Fruit fly (Drosophila melanogaster) whole organism, prepupa: ENCODE data around the gene lute.

ENCODE experiments used
- Blimp-1 ChIP-seq: fragments of 200-800 bp; sonication (Bioruptor generic); optimal IDR thresholded peaks from 3 replicates; lab custom pipeline; 2017; ENCODE audit warnings: missing biosample characterization, missing genetic modification characterization, mild to moderate bottlenecking, moderate library complexity, missing genetic modification reagents
- CG10631 ChIP-seq: fragments of 200-800 bp; sonication (Bioruptor generic); optimal IDR thresholded peaks from 2 replicates; lab custom pipeline; 2016; ENCODE audit warnings: missing biosample characterization, missing genetic modification characterization
- CG11294 ChIP-seq: fragments of 200-800 bp; sonication (Bioruptor generic); IDR thresholded peaks from 2 replicates; pipeline ENCODE4 v1.3.6; 2022; ENCODE audit warnings: missing biosample characterization, missing genetic modification characterization
- CG11762 ChIP-seq: fragments of 200-800 bp; sonication (Bioruptor generic); optimal IDR thresholded peaks from 3 replicates; lab custom pipeline; 2016; ENCODE audit warnings: missing biosample characterization, missing genetic modification characterization; ENCODE audit not compliant: insufficient read depth
- CG16779 ChIP-seq: fragments of 200-800 bp; sonication (Bioruptor generic); optimal IDR thresholded peaks from 3 replicates; lab custom pipeline; 2017; ENCODE audit warnings: missing biosample characterization, mild to moderate bottlenecking, missing genetic modification characterization
- CG31627 ChIP-seq: fragments of 200-800 bp; sonication (Bioruptor generic); optimal IDR thresholded peaks from 3 replicates; lab custom pipeline; 2016; ENCODE audit warnings: missing biosample characterization, missing genetic modification characterization
- CG32006 ChIP-seq: fragments of 200-800 bp; sonication (Bioruptor generic); optimal IDR thresholded peaks from 3 replicates; lab custom pipeline; 2017; ENCODE audit warnings: missing biosample characterization, mild to moderate bottlenecking, missing genetic modification characterization
- CG34406 ChIP-seq: fragments of 200-800 bp; sonication (Bioruptor generic); optimal IDR thresholded peaks from 3 replicates; lab custom pipeline; 2016; ENCODE audit warnings: missing biosample characterization, missing genetic modification characterization
- CG3919 ChIP-seq: fragments of 200-800 bp; sonication (Bioruptor generic); optimal IDR thresholded peaks from 3 replicates; lab custom pipeline; 2016; ENCODE audit warnings: missing biosample characterization, missing genetic modification characterization
- CG6163 ChIP-seq: fragments of 200-800 bp; sonication (Bioruptor generic); IDR thresholded peaks from 3 replicates; pipeline ENCODE4 v1.3.6; 2022; ENCODE audit warnings: missing biosample characterization, missing genetic modification characterization
- CG6792 ChIP-seq: fragments of 200-800 bp; sonication (Bioruptor generic); optimal IDR thresholded peaks from 3 replicates; lab custom pipeline; 2016; ENCODE audit warnings: missing biosample characterization, missing genetic modification characterization
- CG6808 ChIP-seq: fragments of 200-800 bp; sonication (Bioruptor generic); optimal IDR thresholded peaks from 3 replicates; lab custom pipeline; 2017; ENCODE audit warnings: missing biosample characterization, missing genetic modification characterization, mild to moderate bottlenecking, moderate library complexity, missing genetic modification reagents
- CG6854 ChIP-seq: fragments of 200-800 bp; sonication (Bioruptor generic); optimal IDR thresholded peaks from 2 replicates; lab custom pipeline; 2017; ENCODE audit warnings: missing biosample characterization, mild to moderate bottlenecking, missing genetic modification characterization
- CG7368 ChIP-seq: fragments of 200-800 bp; sonication (Bioruptor generic); optimal IDR thresholded peaks from 3 replicates; lab custom pipeline; 2016; ENCODE audit warnings: missing biosample characterization, missing genetic modification characterization
- CG8119 ChIP-seq: fragments of 200-800 bp; sonication (Bioruptor generic); IDR thresholded peaks from 3 replicates; pipeline ENCODE4 v1.3.6; 2022; ENCODE audit warnings: missing biosample characterization, missing genetic modification characterization
- CG8319 ChIP-seq: fragments of 200-800 bp; sonication (Bioruptor generic); optimal IDR thresholded peaks from 3 replicates; lab custom pipeline; 2016; ENCODE audit warnings: missing biosample characterization, missing genetic modification characterization
- CG8632 ChIP-seq: fragments of 200-800 bp; sonication (Bioruptor generic); optimal IDR thresholded peaks from 3 replicates; lab custom pipeline; 2016; ENCODE audit warnings: missing biosample characterization, missing genetic modification characterization
- Eip75B ChIP-seq: fragments of 200-800 bp; sonication (Bioruptor generic); optimal IDR thresholded peaks from 3 replicates; lab custom pipeline; 2016; ENCODE audit warnings: missing biosample characterization, missing genetic modification characterization
- Eip78C ChIP-seq: fragments of 200-800 bp; sonication (Bioruptor generic); peaks from one replicate; lab custom pipeline; 2016; ENCODE audit warnings: missing biosample characterization, missing genetic modification characterization
- Ets21C ChIP-seq: fragments of 200-800 bp; sonication (Bioruptor generic); optimal IDR thresholded peaks from 3 replicates; lab custom pipeline; 2016; ENCODE audit warnings: missing biosample characterization, missing genetic modification characterization
- Hr39 ChIP-seq: fragments of 200-800 bp; sonication (Bioruptor generic); optimal IDR thresholded peaks from 2 replicates; lab custom pipeline; 2016; ENCODE audit warnings: missing biosample characterization, missing genetic modification characterization
- Met ChIP-seq: fragments of 200-800 bp; sonication (Bioruptor generic); optimal IDR thresholded peaks from 3 replicates; lab custom pipeline; 2016; ENCODE audit warnings: missing biosample characterization, missing genetic modification characterization
- OdsH ChIP-seq: fragments of 200-800 bp; sonication (Bioruptor generic); optimal IDR thresholded peaks from 3 replicates; lab custom pipeline; 2016; ENCODE audit warnings: missing biosample characterization, missing genetic modification characterization
- Smox ChIP-seq: fragments of 200-800 bp; sonication (Bioruptor generic); optimal IDR thresholded peaks from 3 replicates; lab custom pipeline; 2016; ENCODE audit warnings: missing biosample characterization, missing genetic modification characterization
- Sox15 ChIP-seq: fragments of 200-800 bp; sonication (Bioruptor generic); optimal IDR thresholded peaks from 3 replicates; lab custom pipeline; 2016; ENCODE audit warnings: missing biosample characterization, missing genetic modification characterization
- cyc ChIP-seq: fragments of 200-800 bp; sonication (Bioruptor generic); optimal IDR thresholded peaks from 3 replicates; lab custom pipeline; 2016; ENCODE audit warnings: missing biosample characterization, missing genetic modification characterization
- dac ChIP-seq: fragments of 200-800 bp; sonication (Bioruptor generic); optimal IDR thresholded peaks from 2 replicates; lab custom pipeline; 2017; ENCODE audit warnings: missing biosample characterization, mild to moderate bottlenecking, missing genetic modification characterization
- eg ChIP-seq: fragments of 200-800 bp; sonication (Bioruptor generic); IDR thresholded peaks from 3 replicates; pipeline ENCODE4 v1.3.6; 2022; ENCODE audit warnings: missing biosample characterization, missing genetic modification characterization
- esn ChIP-seq: fragments of 200-800 bp; sonication (Bioruptor generic); optimal IDR thresholded peaks from 2 replicates; lab custom pipeline; 2016; ENCODE audit warnings: missing biosample characterization, mild to moderate bottlenecking, missing genetic modification characterization, moderate library complexity
- fd59A ChIP-seq: fragments of 200-800 bp; sonication (Bioruptor generic); optimal IDR thresholded peaks from 2 replicates; lab custom pipeline; 2017; ENCODE audit warnings: missing biosample characterization, mild to moderate bottlenecking, missing genetic modification characterization, missing genetic modification reagents
- fd85E ChIP-seq: fragments of 200-800 bp; sonication (Bioruptor generic); optimal IDR thresholded peaks from 3 replicates; lab custom pipeline; 2016; ENCODE audit warnings: missing biosample characterization, missing genetic modification characterization
- fkh ChIP-seq: fragments of 200-800 bp; sonication (Bioruptor generic); optimal IDR thresholded peaks from 3 replicates; lab custom pipeline; 2017; ENCODE audit warnings: missing biosample characterization, mild to moderate bottlenecking, missing genetic modification characterization, moderate library complexity
- net ChIP-seq: fragments of 200-800 bp; sonication (Bioruptor generic); optimal IDR thresholded peaks from 3 replicates; lab custom pipeline; 2016; ENCODE audit warnings: missing biosample characterization, missing genetic modification characterization
- salr ChIP-seq, 2 experiments: fragments of 200-800 bp; sonication (Bioruptor generic); optimal IDR thresholded peaks; 3 replicates each; lab custom pipeline; 2016 to 2018; ENCODE audit warnings: missing biosample characterization in 2 of 2, missing genetic modification characterization in 2 of 2, mild to moderate bottlenecking in 1 of 2
- vri ChIP-seq: fragments of 200-800 bp; sonication (Bioruptor generic); optimal IDR thresholded peaks from 3 replicates; lab custom pipeline; 2016; ENCODE audit warnings: missing biosample characterization, mild to moderate bottlenecking, missing genetic modification characterization

The lute gene

DNA sequence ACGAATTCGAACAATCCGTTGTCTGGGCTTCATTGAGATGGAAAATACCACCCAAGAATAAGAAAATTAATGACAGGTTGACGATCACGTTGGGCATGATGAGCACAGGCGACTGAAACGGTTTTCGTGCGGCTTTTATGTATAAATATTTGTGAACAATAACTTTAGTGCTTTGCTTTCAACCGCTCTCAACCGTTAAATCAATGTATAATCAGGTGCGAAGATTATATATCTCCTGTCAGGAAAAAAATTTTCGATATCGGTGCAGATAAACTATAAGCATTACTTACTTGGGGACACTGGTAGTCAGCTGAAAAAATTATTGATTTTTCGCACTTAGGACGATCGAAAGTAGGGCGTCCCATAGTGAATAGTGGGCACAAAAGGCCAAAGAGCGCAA lies 25.3 kb downstream of the lute start, which contains the start of gene CG42823:
Gene CG42823, minus strand, starts transcription at position 101 of the 400 bp plus-strand sequence.
- no peak for TF ChIP-seq CG31627 (GFP tag; lab: Kevin White, UChicago)
- TF ChIP-seq CG32006 (GFP tag; lab: Kevin White, UChicago): no peak
- TF ChIP-seq CG34406 (GFP tag; lab: Kevin White, UChicago): no peak
- TF ChIP-seq Blimp-1 (GFP tag; lab: Kevin White, UChicago): no peak
- TF ChIP-seq CG6808 (GFP tag; lab: Kevin White, UChicago): no peak
- TF ChIP-seq CG3919 (GFP tag; lab: Kevin White, UChicago): no peak

- TF ChIP-seq CG11294 (GFP tag; lab: Robert Waterston, UW) (no peak), salr (GFP tag; optimal IDR thresholded peaks at IDR 0.05; lab: Kevin White, UChicago) (no peak), CG6854 (no peak), OdsH (no peak), Smox (no peak), Eip78C (no peak), CG7368 (GFP tag; lab: Kevin White, UChicago) (no peak), fkh (GFP tag; lab: Kevin White, UChicago) (no peak), Blimp-1 (GFP tag; lab: Kevin White, UChicago) (no peak)
These were observed 26.7 kb downstream of the lute start, which contains the start of the genes CG42824 and CG42798 for dm6 chr3R:17406411-17406810. TSS of gene CG42824 (minus strand) at chr3R:17406511. TSS of gene CG42798 (plus strand) at chr3R:17406678.

- TF ChIP-seq dac (GFP tag; lab: Kevin White, UChicago) (no peak), fd59A (GFP tag; lab: Kevin White, UChicago) (no peak), esn (GFP tag; lab: Kevin White, UChicago) (no peak), salr (GFP tag; optimal IDR thresholded peaks at IDR 0.05; lab: Kevin White, UChicago) (no peak), CG34406 (GFP tag; lab: Kevin White, UChicago) (no peak), CG8319 (GFP tag; lab: Kevin White, UChicago) (no peak), Ets21C (GFP tag; lab: Kevin White, UChicago) (no peak), CG16779 (tag; lab: Kevin White, UChicago) (no peak), Eip75B (GFP tag; lab: Kevin White, UChicago) (no peak), CG32006 (GFP tag; lab: Kevin White, UChicago) (no peak), net (GFP tag; lab: Kevin White, UChicago) (no peak), CG6808 (GFP tag; lab: Kevin White, UChicago) (no peak), Hr39 (no peak), vri (no peak), CG10631 (no peak), fd85E (GFP tag; lab: Kevin White, UChicago) (no peak)
- TF ChIP-seq, all 60 proteins: peak for 0
These were observed 27.8 kb downstream of the lute start, which contains the start of gene CG17283 for dm6 chr3R:17407576-17407975. TSS of gene CG17283 (plus strand) at chr3R:17407876.

dm6 chr3R:17409319-17409718 lies 29.6 kb downstream of the lute start, which contains the start of gene CG5860:
TSS of gene CG5860 (plus strand) at chr3R:17409619.
- TF ChIP-seq cyc (GFP tag; lab: Kevin White, UChicago) (no peak), CG34406 (GFP tag; lab: Kevin White, UChicago) (no peak), Sox15 (GFP tag; lab: Kevin White, UChicago) (no peak), CG32006 (GFP tag; lab: Kevin White, UChicago) (no peak), Met (GFP tag; lab: Kevin White, UChicago) (no peak), eg (no peak), OdsH (no peak), CG6792 (GFP tag; lab: Kevin White, UChicago) (no peak), CG6854 (no peak), CG8119 (GFP tag; lab: Robert Waterston, UW) (no peak), CG11762 (no peak), CG8632 (GFP tag; lab: Kevin White, UChicago) (no peak), fkh (GFP tag; lab: Kevin White, UChicago) (no peak), CG11294 (GFP tag; lab: Robert Waterston, UW) (no peak), Ets21C (GFP tag; lab: Kevin White, UChicago) (no peak), CG6163 (no peak), net (GFP tag; lab: Kevin White, UChicago) (no peak)
